Worm (Caenorhabditis elegans) whole organism, L4 larva: ENCODE results near the gene skr-21.
A peak's percentile ranks its signal among the peaks of the same experiment; 100 is the strongest.

Source experiments
- D1046.2 ChIP-seq: fragments of 200-800 bp; sonication (Bioruptor generic); IDR thresholded peaks from 2 replicates; pipeline ENCODE4 v1.3.6; 2022; ENCODE audit warnings: missing genetic modification characterization, missing compliant biosample characterization
- F26F4.8 ChIP-seq: fragments of 200-800 bp; sonication (Bioruptor generic); conservative IDR thresholded peaks from 2 replicates; pipeline ENCODE4 v1.3.6; 2022; ENCODE audit warnings: missing genetic modification characterization, missing compliant biosample characterization
- F37D6.2 ChIP-seq: sonication (generic microtip); optimal IDR thresholded peaks from 2 replicates; lab custom pipeline; 2016; ENCODE audit warnings: mild to moderate bottlenecking, missing genetic modification characterization, missing compliant biosample characterization
- F44E2.7 ChIP-seq: fragments of 200-800 bp; sonication (Bioruptor generic); IDR thresholded peaks from 2 replicates; pipeline ENCODE4 v2.1.2; 2022; ENCODE audit warnings: missing genetic modification characterization, missing compliant biosample characterization
- F49E8.2 ChIP-seq: sonication (generic microtip); optimal IDR thresholded peaks from 2 replicates; lab custom pipeline; 2016; ENCODE audit warnings: missing compliant biosample characterization, mild to moderate bottlenecking, missing genetic modification characterization, borderline replicate concordance
- R02D3.7 ChIP-seq: fragments of 150-350 bp; sonication (generic microtip); optimal IDR thresholded peaks from 3 replicates; lab custom pipeline; 2014; ENCODE audit warnings: missing biosample characterization, missing genetic modification characterization
- T20F7.1 ChIP-seq: fragments of 200-800 bp; sonication (Bioruptor generic); optimal IDR thresholded peaks from 2 replicates; lab custom pipeline; 2018; ENCODE audit warnings: mild to moderate bottlenecking, missing genetic modification characterization, missing compliant biosample characterization
- Y5F2A.4 ChIP-seq: fragments of 200-800 bp; sonication (Bioruptor generic); optimal IDR thresholded peaks from 2 replicates; lab custom pipeline; 2018; ENCODE audit warnings: mild to moderate bottlenecking, missing genetic modification characterization, missing compliant biosample characterization
- Y75B8A.6 ChIP-seq: fragments of 200-800 bp; sonication (Bioruptor generic); IDR thresholded peaks from 2 replicates; pipeline ENCODE4 v1.3.6; 2022; ENCODE audit warnings: missing genetic modification reagents, missing genetic modification characterization, missing compliant biosample characterization
- aha-1 ChIP-seq: fragments of 150-350 bp; peaks from one replicate; lab custom pipeline; 2014; ENCODE audit warnings: missing biosample characterization, missing genetic modification characterization
- arid-1 ChIP-seq: fragments of 200-800 bp; sonication (Bioruptor generic); conservative IDR thresholded peaks from 2 replicates; pipeline ENCODE4 v1.3.6; 2022; ENCODE audit warnings: missing genetic modification reagents, missing genetic modification characterization, missing compliant biosample characterization
- ceh-32 ChIP-seq: sonication (generic microtip); optimal IDR thresholded peaks from 2 replicates; lab custom pipeline; 2016; ENCODE audit warnings: mild to moderate bottlenecking, missing genetic modification characterization, missing compliant biosample characterization; ENCODE audit not compliant: poor library complexity
- ces-1 ChIP-seq: fragments of 150-350 bp; sonication (generic microtip); optimal IDR thresholded peaks from 4 replicates; lab custom pipeline; 2014; ENCODE audit warnings: missing biosample characterization, missing genetic modification reagents, missing genetic modification characterization
- ctbp-1 ChIP-seq: fragments of 200-800 bp; sonication (Bioruptor generic); IDR thresholded peaks from 2 replicates; pipeline ENCODE4 v1.3.6; 2022; ENCODE audit warnings: missing genetic modification reagents, missing genetic modification characterization, missing compliant biosample characterization
- daf-16 ChIP-seq, 3 experiments: sonication (generic microtip); optimal IDR thresholded peaks; 2 replicates each; lab custom pipeline; 2016 to 2017; ENCODE audit warnings: missing genetic modification characterization in 3 of 3, missing genetic modification reagents in 3 of 3, mild to moderate bottlenecking in 2 of 3, missing compliant biosample characterization in 2 of 3, missing biosample characterization in 1 of 3, moderate library complexity in 1 of 3
- dmd-9 ChIP-seq: fragments of 200-800 bp; sonication (Bioruptor generic); IDR thresholded peaks from 2 replicates; pipeline ENCODE4 v1.3.6; 2022; ENCODE audit warnings: missing genetic modification reagents, missing genetic modification characterization, missing compliant biosample characterization
- duxl-1 ChIP-seq: sonication (generic microtip); optimal IDR thresholded peaks from 2 replicates; lab custom pipeline; 2016; ENCODE audit warnings: mild to moderate bottlenecking, missing genetic modification characterization, moderate library complexity, missing compliant biosample characterization; ENCODE audit not compliant: poor library complexity
- hlh-11 ChIP-seq: fragments of 200-800 bp; sonication (Bioruptor generic); optimal IDR thresholded peaks from 2 replicates; lab custom pipeline; 2018; ENCODE audit warnings: mild to moderate bottlenecking, missing genetic modification characterization, missing compliant biosample characterization
- hlh-30 ChIP-seq: sonication (generic microtip); optimal IDR thresholded peaks from 2 replicates; lab custom pipeline; 2017; ENCODE audit warnings: antibody characterized with exemption, mild to moderate bottlenecking, missing genetic modification characterization, missing compliant biosample characterization; ENCODE audit not compliant: insufficient read depth
- lim-7 ChIP-seq: fragments of 200-800 bp; sonication (Bioruptor generic); IDR thresholded peaks from 2 replicates; pipeline ENCODE4 v1.3.6; 2022; ENCODE audit warnings: missing genetic modification characterization, missing compliant biosample characterization
- lin-1 ChIP-seq: fragments of 200-800 bp; sonication (Bioruptor generic); IDR thresholded peaks from 2 replicates; pipeline ENCODE4 v1.3.6; 2022; ENCODE audit warnings: missing genetic modification reagents, missing genetic modification characterization, missing compliant biosample characterization
- lin-13 ChIP-seq: fragments of 150-350 bp; optimal IDR thresholded peaks from 2 replicates; lab custom pipeline; 2014; ENCODE audit warnings: missing biosample characterization, missing genetic modification reagents, missing genetic modification characterization
- madf-5 ChIP-seq, 2 experiments: fragments of 200-800 bp; sonication (Bioruptor generic); IDR thresholded peaks; 2 replicates each; pipeline ENCODE4 v1.3.6; 2022; ENCODE audit warnings: missing compliant biosample characterization in 2 of 2, missing genetic modification characterization in 2 of 2
- mxl-2 ChIP-seq: fragments of 200-800 bp; sonication (Bioruptor generic); conservative IDR thresholded peaks from 2 replicates; pipeline ENCODE4 v1.3.6; 2022; ENCODE audit warnings: missing genetic modification reagents, missing genetic modification characterization, missing compliant biosample characterization
- nhr-10 ChIP-seq: fragments of 150-350 bp; optimal IDR thresholded peaks from 2 replicates; lab custom pipeline; 2014; ENCODE audit warnings: missing biosample characterization, missing genetic modification characterization
- nhr-11 ChIP-seq: fragments of 150-350 bp; optimal IDR thresholded peaks from 2 replicates; lab custom pipeline; 2014; ENCODE audit warnings: missing biosample characterization, missing genetic modification characterization
- nhr-237 ChIP-seq: sonication (generic microtip); optimal IDR thresholded peaks from 2 replicates; lab custom pipeline; 2017; ENCODE audit warnings: missing biosample characterization, missing genetic modification characterization
- nhr-28 ChIP-seq: fragments of 150-350 bp; optimal IDR thresholded peaks from 2 replicates; lab custom pipeline; 2014; ENCODE audit warnings: missing biosample characterization, missing genetic modification characterization
- nhr-41 ChIP-seq: fragments of 200-800 bp; sonication (Bioruptor generic); IDR thresholded peaks from 2 replicates; pipeline ENCODE4 v1.3.6; 2022; ENCODE audit warnings: missing genetic modification reagents, missing genetic modification characterization, missing compliant biosample characterization
- nhr-48 ChIP-seq: sonication (generic microtip); optimal IDR thresholded peaks from 2 replicates; lab custom pipeline; 2016; ENCODE audit warnings: mild to moderate bottlenecking, missing genetic modification characterization, missing compliant biosample characterization
- nhr-6 ChIP-seq: fragments of 150-350 bp; optimal IDR thresholded peaks from 2 replicates; lab custom pipeline; 2014; ENCODE audit warnings: missing biosample characterization, missing genetic modification characterization
- php-3 ChIP-seq: fragments of 200-800 bp; sonication (Bioruptor generic); IDR thresholded peaks from 2 replicates; pipeline ENCODE4 v1.3.6; 2022; ENCODE audit warnings: missing genetic modification reagents, missing genetic modification characterization, missing compliant biosample characterization
- pqm-1 ChIP-seq: sonication (generic microtip); optimal IDR thresholded peaks from 2 replicates; lab custom pipeline; 2017; ENCODE audit warnings: missing biosample characterization, missing genetic modification characterization
- sdz-12 ChIP-seq: fragments of 200-800 bp; sonication (Bioruptor generic); optimal IDR thresholded peaks from 2 replicates; lab custom pipeline; 2018; ENCODE audit warnings: mild to moderate bottlenecking, missing genetic modification characterization, missing compliant biosample characterization
- snpc-4 ChIP-seq: fragments of 150-350 bp; optimal IDR thresholded peaks from 2 replicates; lab custom pipeline; 2014; ENCODE audit warnings: missing biosample characterization, missing genetic modification characterization
- spr-1 ChIP-seq: sonication (generic microtip); optimal IDR thresholded peaks from 2 replicates; lab custom pipeline; 2016; ENCODE audit warnings: mild to moderate bottlenecking, missing genetic modification characterization, missing compliant biosample characterization
- unc-62 ChIP-seq, 3 experiments: fragments of 150-350 bp in 1 of 3; sonication (generic microtip); optimal IDR thresholded peaks in 2 of 3; peaks in 1 of 3; 1 replicate in 1 of 3; 2 replicates in 2 of 3; lab custom pipeline; 2014 to 2017; ENCODE audit warnings: missing biosample characterization in 3 of 3, missing genetic modification characterization in 3 of 3, missing genetic modification reagents in 3 of 3, missing genotype in 1 of 3
- zip-11 ChIP-seq: fragments of 200-800 bp; sonication (Bioruptor generic); IDR thresholded peaks from 2 replicates; pipeline ENCODE4 v1.3.6; 2022; ENCODE audit warnings: missing genetic modification characterization, missing compliant biosample characterization
- zip-2 ChIP-seq: fragments of 150-350 bp; optimal IDR thresholded peaks from 2 replicates; lab custom pipeline; 2014; ENCODE audit warnings: missing biosample characterization, missing genetic modification characterization
- ztf-11 ChIP-seq: fragments of 150-350 bp; optimal IDR thresholded peaks from 2 replicates; lab custom pipeline; 2014; ENCODE audit warnings: missing biosample characterization, missing genetic modification characterization

Gene skr-21

ce11 chrX:13200312-13200711 lies 26.2 kb downstream of the skr-21 start:
- TF ChIP-seq unc-62 (GFP tag; optimal IDR thresholded peaks at IDR 0.05 in 1 of 2; lab: Kevin White, UChicago) = peak in 1 of 2 experiments; percentile 50
- no peak for TF ChIP-seq unc-62 (tag; optimal IDR thresholded peaks at IDR 0.05; lab: Kevin White, UChicago)
- peak; percentile 57 for TF ChIP-seq aha-1 (tag; lab: Kevin White, UChicago)
- TF ChIP-seq Y75B8A.6 (GFP tag; lab: Robert Waterston, UW) = no peak
- TF ChIP-seq daf-16 (GFP tag; optimal IDR thresholded peaks at IDR 0.05; lab: Kevin White, UChicago) = peak in 1 of 2 experiments; percentile 24
- TF ChIP-seq daf-16 (tag; optimal IDR thresholded peaks at IDR 0.05; lab: Kevin White, UChicago) = no peak
- TF ChIP-seq F44E2.7 (GFP tag; lab: Robert Waterston, UW) = no peak

ce11 chrX:13198134-13198533 lies 28.3 kb downstream of the skr-21 start:
- peak in 1 of 2 experiments; percentile 64 for TF ChIP-seq unc-62 (GFP tag; optimal IDR thresholded peaks at IDR 0.05 in 1 of 2; lab: Kevin White, UChicago)
- no peak for TF ChIP-seq unc-62 (tag; optimal IDR thresholded peaks at IDR 0.05; lab: Kevin White, UChicago)
- no peak for TF ChIP-seq D1046.2
- no peak for TF ChIP-seq Y5F2A.4
- no peak for TF ChIP-seq nhr-10 (tag; lab: Kevin White, UChicago)
- TF ChIP-seq dmd-9 = no peak

- no peak for TF ChIP-seq ctbp-1 (GFP tag; lab: Robert Waterston, UW)
- TF ChIP-seq R02D3.7 = no peak
- TF ChIP-seq sdz-12 (GFP tag; lab: Kevin White, UChicago) = no peak
- no peak for TF ChIP-seq pqm-1
- no peak for TF ChIP-seq php-3 (GFP tag; lab: Robert Waterston, UW)
- TF ChIP-seq lin-13 (GFP tag; lab: Kevin White, UChicago) = no peak
- TF ChIP-seq hlh-11 = no peak
- TF ChIP-seq nhr-41 (GFP tag; lab: Robert Waterston, UW) = no peak
- no peak for TF ChIP-seq duxl-1 (tag; lab: Kevin White, UChicago)
- no peak for TF ChIP-seq mxl-2 (GFP tag; lab: Robert Waterston, UW)
- TF ChIP-seq nhr-11 = no peak
- no peak for TF ChIP-seq ces-1
- no peak for TF ChIP-seq ceh-32 (tag; lab: Kevin White, UChicago)
- TF ChIP-seq hlh-30 (tag; lab: Kevin White, UChicago) = no peak
Observed at ce11 chrX:13190912-13191311, 35.6 kb downstream of the skr-21 start, which contains the start of gene gpa-6. gpa-6 (plus strand) TSS chrX:13191212.

ce11 chrX:13189861-13190260 lies 36.6 kb downstream of the skr-21 start, which contains the start of gene cwp-5:
cwp-5 (minus strand) TSS chrX:13189961.
- TF ChIP-seq arid-1 (no peak), lim-7 (GFP tag; lab: Robert Waterston, UW) (no peak), snpc-4 (tag; lab: Kevin White, UChicago) (no peak), F49E8.2 (tag; lab: Kevin White, UChicago) (no peak), lin-1 (GFP tag; lab: Robert Waterston, UW) (no peak), F26F4.8 (GFP tag; lab: Robert Waterston, UW) (no peak), ztf-11 (tag; lab: Kevin White, UChicago) (no peak), zip-11 (no peak), spr-1 (tag; lab: Kevin White, UChicago) (no peak), nhr-6 (tag; lab: Kevin White, UChicago) (no peak), nhr-48 (tag; lab: Kevin White, UChicago) (no peak), T20F7.1 (no peak), nhr-237 (tag; lab: Kevin White, UChicago) (no peak), D1046.2 (no peak), madf-5 (GFP tag; IDR thresholded peaks at IDR 0.05; lab: Robert Waterston, UW) (no peak), nhr-28 (tag; lab: Kevin White, UChicago) (no peak), zip-2 (no peak), F37D6.2 (tag; lab: Kevin White, UChicago) (no peak)
